Worm (Caenorhabditis elegans) whole organism, late embryonic: Measurements from ENCODE around the gene tyra-2.

Source experiments
- F13H6.1 ChIP-seq: sonication (generic microtip); optimal IDR thresholded peaks from 2 replicates; lab custom pipeline; 2016; ENCODE audit warnings: missing genetic modification characterization, missing compliant biosample characterization
- ama-1 ChIP-seq: fragments of 150-350 bp; optimal IDR thresholded peaks from 2 replicates; lab custom pipeline; 2014
- ceh-18 ChIP-seq: sonication (generic microtip); optimal IDR thresholded peaks from 2 replicates; lab custom pipeline; 2016; ENCODE audit warnings: missing genetic modification characterization, missing compliant biosample characterization
- eyg-1 ChIP-seq: sonication (generic microtip); optimal IDR thresholded peaks from 2 replicates; lab custom pipeline; 2016; ENCODE audit warnings: missing genotype, missing genetic modification characterization, missing compliant biosample characterization
- gmeb-2 ChIP-seq: sonication (generic microtip); optimal IDR thresholded peaks from 2 replicates; lab custom pipeline; 2016; ENCODE audit warnings: missing genetic modification characterization, inconsistent platforms, missing compliant biosample characterization
- hlh-30 ChIP-seq: sonication (generic microtip); optimal IDR thresholded peaks from 2 replicates; lab custom pipeline; 2017; ENCODE audit warnings: antibody characterized with exemption, missing genetic modification characterization, missing compliant biosample characterization; ENCODE audit not compliant: insufficient read depth
- lim-6 ChIP-seq: sonication (generic microtip); optimal IDR thresholded peaks from 2 replicates; lab custom pipeline; 2016; ENCODE audit warnings: missing genetic modification characterization, missing compliant biosample characterization
- lin-11 ChIP-seq: fragments of 200-800 bp; sonication (Bioruptor generic); optimal IDR thresholded peaks from 2 replicates; lab custom pipeline; 2018; ENCODE audit warnings: mild to moderate bottlenecking, missing genetic modification characterization, missing compliant biosample characterization
- mec-3 ChIP-seq: sonication (generic microtip); optimal IDR thresholded peaks from 2 replicates; lab custom pipeline; 2016; ENCODE audit warnings: borderline replicate concordance, missing genetic modification characterization, missing compliant biosample characterization
- pha-4 ChIP-seq: fragments of 150-350 bp; optimal IDR thresholded peaks from 2 replicates; lab custom pipeline; 2018; ENCODE audit warnings: missing biosample characterization, missing genetic modification reagents, missing genetic modification characterization
- unc-42 ChIP-seq: sonication (generic microtip); optimal IDR thresholded peaks from 2 replicates; lab custom pipeline; 2016; ENCODE audit warnings: missing genotype, missing genetic modification characterization, missing compliant biosample characterization

ce11 chrX:7050290-7050689, 44.9 kb upstream of the tyra-2 start, which contains the start of gene ubc-17:
- no peak for TF ChIP-seq hlh-30 (tag; lab: Kevin White, UChicago)
- no peak for TF ChIP-seq lim-6 (tag; lab: Kevin White, UChicago)
- no peak for TF ChIP-seq mec-3 (tag; lab: Kevin White, UChicago)
- no peak for TF ChIP-seq F13H6.1
- no peak for TF ChIP-seq pha-4
- TF ChIP-seq gmeb-2 (tag; lab: Kevin White, UChicago), result no peak
- TF ChIP-seq ceh-18 (tag; lab: Kevin White, UChicago), result no peak
- TF ChIP-seq ama-1 (lab: Kevin White, UChicago), result no peak
- TF ChIP-seq lin-11, result no peak
- no peak for TF ChIP-seq eyg-1 (tag; lab: Kevin White, UChicago)
- no peak for TF ChIP-seq unc-42 (tag; lab: Kevin White, UChicago)
